Worm (Caenorhabditis elegans) whole organism, L4 larva: ENCODE measurements around the gene dac-1.

Experiments
- F37D6.2 ChIP-seq: sonication (generic microtip); optimal IDR thresholded peaks from 2 replicates; lab custom pipeline; 2016; ENCODE audit warnings: mild to moderate bottlenecking, missing genetic modification characterization, missing compliant biosample characterization
- R02D3.7 ChIP-seq: fragments of 150-350 bp; sonication (generic microtip); optimal IDR thresholded peaks from 3 replicates; lab custom pipeline; 2014; ENCODE audit warnings: missing biosample characterization, missing genetic modification characterization
- Y105C5A.15 ChIP-seq: fragments of 200-800 bp; sonication (Bioruptor generic); IDR thresholded peaks from 2 replicates; pipeline ENCODE4 v1.3.6; 2022; ENCODE audit warnings: missing genetic modification characterization, missing compliant biosample characterization
- Y75B8A.6 ChIP-seq: fragments of 200-800 bp; sonication (Bioruptor generic); IDR thresholded peaks from 2 replicates; pipeline ENCODE4 v1.3.6; 2022; ENCODE audit warnings: missing genetic modification reagents, missing genetic modification characterization, missing compliant biosample characterization
- ZK546.5 ChIP-seq, 2 experiments: sonication (generic microtip); optimal IDR thresholded peaks; 2 replicates each; lab custom pipeline; 2017; ENCODE audit warnings: missing biosample characterization in 2 of 2, missing genetic modification characterization in 2 of 2
- aha-1 ChIP-seq: fragments of 150-350 bp; peaks from one replicate; lab custom pipeline; 2014; ENCODE audit warnings: missing biosample characterization, missing genetic modification characterization
- aly-2 ChIP-seq: sonication (generic microtip); optimal IDR thresholded peaks from 2 replicates; lab custom pipeline; 2018; ENCODE audit warnings: missing biosample characterization, missing genetic modification characterization
- arid-1 ChIP-seq: fragments of 200-800 bp; sonication (Bioruptor generic); conservative IDR thresholded peaks from 2 replicates; pipeline ENCODE4 v1.3.6; 2022; ENCODE audit warnings: missing genetic modification reagents, missing genetic modification characterization, missing compliant biosample characterization
- ceh-20 ChIP-seq: fragments of 200-800 bp; sonication (Bioruptor generic); IDR thresholded peaks from 2 replicates; pipeline ENCODE4 v1.3.6; 2022; ENCODE audit warnings: missing genetic modification reagents, missing genetic modification characterization, missing compliant biosample characterization
- ceh-32 ChIP-seq: sonication (generic microtip); optimal IDR thresholded peaks from 2 replicates; lab custom pipeline; 2016; ENCODE audit warnings: mild to moderate bottlenecking, missing genetic modification characterization, missing compliant biosample characterization; ENCODE audit not compliant: poor library complexity
- ceh-62 ChIP-seq: sonication (generic microtip); optimal IDR thresholded peaks from 2 replicates; lab custom pipeline; 2017; ENCODE audit warnings: missing biosample characterization, missing genetic modification characterization
- ces-1 ChIP-seq: fragments of 150-350 bp; sonication (generic microtip); optimal IDR thresholded peaks from 4 replicates; lab custom pipeline; 2014; ENCODE audit warnings: missing biosample characterization, missing genetic modification reagents, missing genetic modification characterization
- cey-2 ChIP-seq: sonication (generic microtip); optimal IDR thresholded peaks from 3 replicates; lab custom pipeline; 2017; ENCODE audit warnings: missing genetic modification characterization, mild to moderate bottlenecking, missing compliant biosample characterization, antibody characterized with exemption, borderline replicate concordance; ENCODE audit not compliant: insufficient read depth
- ctbp-1 ChIP-seq: fragments of 200-800 bp; sonication (Bioruptor generic); IDR thresholded peaks from 2 replicates; pipeline ENCODE4 v1.3.6; 2022; ENCODE audit warnings: missing genetic modification reagents, missing genetic modification characterization, missing compliant biosample characterization
- dmd-8 ChIP-seq: fragments of 200-800 bp; sonication (Bioruptor generic); IDR thresholded peaks from 2 replicates; pipeline ENCODE4 v1.3.6; 2022; ENCODE audit warnings: missing genetic modification characterization, missing compliant biosample characterization
- dmd-9 ChIP-seq: fragments of 200-800 bp; sonication (Bioruptor generic); IDR thresholded peaks from 2 replicates; pipeline ENCODE4 v1.3.6; 2022; ENCODE audit warnings: missing genetic modification reagents, missing genetic modification characterization, missing compliant biosample characterization
- duxl-1 ChIP-seq: sonication (generic microtip); optimal IDR thresholded peaks from 2 replicates; lab custom pipeline; 2016; ENCODE audit warnings: mild to moderate bottlenecking, missing genetic modification characterization, moderate library complexity, missing compliant biosample characterization; ENCODE audit not compliant: poor library complexity
- egl-27 ChIP-seq: sonication (generic microtip); optimal IDR thresholded peaks from 3 replicates; lab custom pipeline; 2017; ENCODE audit warnings: missing biosample characterization, missing genetic modification reagents, missing genetic modification characterization
- fkh-10 ChIP-seq: fragments of 150-350 bp; optimal IDR thresholded peaks from 2 replicates; lab custom pipeline; 2014; ENCODE audit warnings: missing biosample characterization, missing genetic modification reagents, missing genetic modification characterization
- fos-1 ChIP-seq: fragments of 150-350 bp; optimal IDR thresholded peaks from 2 replicates; lab custom pipeline; 2014; ENCODE audit warnings: missing biosample characterization, missing genetic modification characterization
- gei-8 ChIP-seq: fragments of 200-800 bp; sonication (Bioruptor generic); optimal IDR thresholded peaks from 2 replicates; lab custom pipeline; 2018; ENCODE audit warnings: mild to moderate bottlenecking, missing genetic modification characterization, missing compliant biosample characterization
- hif-1 ChIP-seq, 2 experiments: sonication (generic microtip); optimal IDR thresholded peaks; 2 replicates each; lab custom pipeline; 2016 to 2017; ENCODE audit warnings: missing compliant biosample characterization in 2 of 2, missing genetic modification characterization in 2 of 2, missing genetic modification reagents in 2 of 2, missing genotype in 2 of 2, mild to moderate bottlenecking in 1 of 2
- hlh-30 ChIP-seq: sonication (generic microtip); optimal IDR thresholded peaks from 2 replicates; lab custom pipeline; 2017; ENCODE audit warnings: antibody characterized with exemption, mild to moderate bottlenecking, missing genetic modification characterization, missing compliant biosample characterization; ENCODE audit not compliant: insufficient read depth
- hmg-1.1 ChIP-seq: fragments of 200-800 bp; sonication (Bioruptor generic); IDR thresholded peaks from 2 replicates; pipeline ENCODE4 v1.3.6; 2022; ENCODE audit warnings: missing genetic modification reagents, missing genetic modification characterization, missing compliant biosample characterization
- lin-1 ChIP-seq: fragments of 200-800 bp; sonication (Bioruptor generic); IDR thresholded peaks from 2 replicates; pipeline ENCODE4 v1.3.6; 2022; ENCODE audit warnings: missing genetic modification reagents, missing genetic modification characterization, missing compliant biosample characterization
- lin-13 ChIP-seq: fragments of 150-350 bp; optimal IDR thresholded peaks from 2 replicates; lab custom pipeline; 2014; ENCODE audit warnings: missing biosample characterization, missing genetic modification reagents, missing genetic modification characterization
- lsy-2 ChIP-seq, 2 experiments: fragments of 150-350 bp in 1 of 2; sonication (generic microtip) in 1 of 2; optimal IDR thresholded peaks; 2 replicates each; lab custom pipeline; 2014 to 2017; ENCODE audit warnings: missing biosample characterization in 2 of 2, missing genetic modification characterization in 2 of 2
- madf-5 ChIP-seq, 2 experiments: fragments of 200-800 bp; sonication (Bioruptor generic); IDR thresholded peaks; 2 replicates each; pipeline ENCODE4 v1.3.6; 2022; ENCODE audit warnings: missing compliant biosample characterization in 2 of 2, missing genetic modification characterization in 2 of 2
- mdl-1 ChIP-seq, 2 experiments: fragments of 150-350 bp in 1 of 2; sonication (generic microtip) in 1 of 2; optimal IDR thresholded peaks; 2 replicates each; lab custom pipeline; 2014 to 2017; ENCODE audit warnings: missing biosample characterization in 2 of 2, missing genetic modification characterization in 2 of 2
- nhr-102 ChIP-seq: sonication (generic microtip); optimal IDR thresholded peaks from 2 replicates; lab custom pipeline; 2016; ENCODE audit warnings: mild to moderate bottlenecking, missing genetic modification characterization, moderate library complexity, missing compliant biosample characterization
- nhr-25 ChIP-seq: sonication (generic microtip); optimal IDR thresholded peaks from 2 replicates; lab custom pipeline; 2017; ENCODE audit warnings: missing genetic modification characterization, mild to moderate bottlenecking, missing compliant biosample characterization, antibody characterized with exemption, moderate library complexity, borderline replicate concordance; ENCODE audit not compliant: insufficient read depth
- nhr-48 ChIP-seq: sonication (generic microtip); optimal IDR thresholded peaks from 2 replicates; lab custom pipeline; 2016; ENCODE audit warnings: mild to moderate bottlenecking, missing genetic modification characterization, missing compliant biosample characterization
- nhr-77 ChIP-seq: fragments of 150-350 bp; optimal IDR thresholded peaks from 2 replicates; lab custom pipeline; 2014; ENCODE audit warnings: missing biosample characterization, missing genetic modification characterization
- pha-4 ChIP-seq, 2 experiments: fragments of 150-350 bp in 1 of 2; fragments of 200-800 bp in 1 of 2; sonication (Bioruptor generic) in 1 of 2; IDR thresholded peaks in 1 of 2; optimal IDR thresholded peaks in 1 of 2; 2 replicates each; pipeline versions ENCODE4 v1.3.6 to Lab custom; 2014 to 2022; ENCODE audit warnings: missing genetic modification characterization in 2 of 2, missing genetic modification reagents in 2 of 2, missing biosample characterization in 1 of 2, missing compliant biosample characterization in 1 of 2
- pqm-1 ChIP-seq: sonication (generic microtip); optimal IDR thresholded peaks from 2 replicates; lab custom pipeline; 2017; ENCODE audit warnings: missing biosample characterization, missing genetic modification characterization
- rbr-2 ChIP-seq: sonication (generic microtip); optimal IDR thresholded peaks from 2 replicates; lab custom pipeline; 2016; ENCODE audit warnings: missing genotype, missing genetic modification characterization, missing compliant biosample characterization
- saeg-2 ChIP-seq: fragments of 200-800 bp; sonication (Bioruptor generic); IDR thresholded peaks from 2 replicates; pipeline ENCODE4 v1.3.6; 2022; ENCODE audit warnings: missing genetic modification reagents, missing genetic modification characterization, missing compliant biosample characterization
- sdz-12 ChIP-seq: fragments of 200-800 bp; sonication (Bioruptor generic); optimal IDR thresholded peaks from 2 replicates; lab custom pipeline; 2018; ENCODE audit warnings: mild to moderate bottlenecking, missing genetic modification characterization, missing compliant biosample characterization
- spr-1 ChIP-seq: sonication (generic microtip); optimal IDR thresholded peaks from 2 replicates; lab custom pipeline; 2016; ENCODE audit warnings: mild to moderate bottlenecking, missing genetic modification characterization, missing compliant biosample characterization
- spr-3 ChIP-seq: fragments of 200-800 bp; sonication (Bioruptor generic); optimal IDR thresholded peaks from 2 replicates; lab custom pipeline; 2018; ENCODE audit warnings: mild to moderate bottlenecking, missing genetic modification characterization, missing compliant biosample characterization
- tag-97 ChIP-seq: fragments of 200-800 bp; sonication (Bioruptor generic); IDR thresholded peaks from 2 replicates; pipeline ENCODE4 v1.3.6; 2022; ENCODE audit warnings: missing genetic modification characterization, missing compliant biosample characterization
- zag-1 ChIP-seq: fragments of 150-350 bp; optimal IDR thresholded peaks from 2 replicates; lab custom pipeline; 2014; ENCODE audit warnings: missing biosample characterization, missing genetic modification characterization
- zfp-2 ChIP-seq: sonication (generic microtip); optimal IDR thresholded peaks from 2 replicates; lab custom pipeline; 2016; ENCODE audit warnings: mild to moderate bottlenecking, missing genetic modification characterization, missing compliant biosample characterization
- zip-11 ChIP-seq: fragments of 200-800 bp; sonication (Bioruptor generic); IDR thresholded peaks from 2 replicates; pipeline ENCODE4 v1.3.6; 2022; ENCODE audit warnings: missing genetic modification characterization, missing compliant biosample characterization

dac-1 gene

ce11 chrIII:783254-783753 lies 32.6 kb upstream of the dac-1 start, which contains the start of the genes dagl-2 and ppm-1.G (continued):
- peak; percentile 52 for TF ChIP-seq fkh-10 (GFP tag; lab: Kevin White, UChicago)
- peak; percentile 10 for TF ChIP-seq lin-13
- 0 out of 2 replicates have a peak, but pooled peaks have one; percentile 29 for TF ChIP-seq dmd-9 (GFP tag; lab: Robert Waterston, UW)
- no peak for TF ChIP-seq zip-11 (GFP tag; lab: Robert Waterston, UW)
- TF ChIP-seq aly-2 (tag; lab: Kevin White, UChicago), result no peak
- TF ChIP-seq, all 104 proteins: peak for 24

- TF ChIP-seq ces-1 (GFP tag; lab: Kevin White, UChicago) (no peak), aha-1 (tag; lab: Kevin White, UChicago) (peak; percentile 34), spr-1 (tag; lab: Kevin White, UChicago) (no peak)
Observed at ce11 chrIII:789604-790003, 26.3 kb upstream of the dac-1 start.

- TF ChIP-seq Y105C5A.15 (GFP tag; lab: Robert Waterston, UW), result no peak
- no peak for TF ChIP-seq zfp-2 (tag; lab: Kevin White, UChicago)
- no peak for TF ChIP-seq mdl-1 (tag; optimal IDR thresholded peaks at IDR 0.05; lab: Kevin White, UChicago)
- TF ChIP-seq lin-1 (GFP tag; lab: Robert Waterston, UW), result no peak
- TF ChIP-seq sdz-12, result no peak
- no peak for TF ChIP-seq cey-2
- TF ChIP-seq gei-8, result no peak
- no peak for TF ChIP-seq nhr-48 (tag; lab: Kevin White, UChicago)
- TF ChIP-seq R02D3.7 (tag; lab: Kevin White, UChicago), result no peak
- TF ChIP-seq lsy-2 (tag; optimal IDR thresholded peaks at IDR 0.05; lab: Kevin White, UChicago), result no peak
- no peak for TF ChIP-seq hlh-30 (tag; lab: Kevin White, UChicago)
- no peak for TF ChIP-seq ceh-20 (GFP tag; lab: Robert Waterston, UW)
- no peak for TF ChIP-seq nhr-77 (tag; lab: Kevin White, UChicago)
- no peak for TF ChIP-seq ZK546.5 (tag; optimal IDR thresholded peaks at IDR 0.05; lab: Kevin White, UChicago)
- no peak for TF ChIP-seq saeg-2
- TF ChIP-seq egl-27, result no peak
Observed at ce11 chrIII:790591-790990, 25.4 kb upstream of the dac-1 start.

- TF ChIP-seq fkh-10 (GFP tag; lab: Kevin White, UChicago) (peak; percentile 69), lin-13 (no peak), fos-1 (tag; lab: Kevin White, UChicago) (no peak), F37D6.2 (peak; percentile 38), dmd-8 (no peak), hif-1 (tag; optimal IDR thresholded peaks at IDR 0.05; lab: Kevin White, UChicago) (peak in 1 of 2 experiments; percentile 61), tag-97 (GFP tag; lab: Robert Waterston, UW) (no peak), spr-1 (tag; lab: Kevin White, UChicago) (peak; percentile 28), nhr-102 (tag; lab: Kevin White, UChicago) (peak; percentile 31), Y75B8A.6 (GFP tag; lab: Robert Waterston, UW) (no peak), hmg-1.1 (GFP tag; lab: Robert Waterston, UW) (peak; percentile 72), rbr-2 (tag; lab: Kevin White, UChicago) (peak; percentile 78), madf-5 (GFP tag; IDR thresholded peaks at IDR 0.05; lab: Robert Waterston, UW) (no peak), cey-2 (no peak), ceh-62 (tag; lab: Kevin White, UChicago) (no peak), ceh-32 (tag; lab: Kevin White, UChicago) (no peak), nhr-25 (no peak), pqm-1 (tag; lab: Kevin White, UChicago) (peak; percentile 25), mdl-1 (tag; optimal IDR thresholded peaks at IDR 0.05; lab: Kevin White, UChicago) (no peak), R02D3.7 (tag; lab: Kevin White, UChicago) (no peak), pha-4 (GFP tag; IDR thresholded peaks at IDR 0.05; lab: Robert Waterston, UW) (no peak), pha-4 (tag; optimal IDR thresholded peaks at IDR 0.05; lab: Kevin White, UChicago) (no peak), sdz-12 (no peak), duxl-1 (tag; lab: Kevin White, UChicago) (peak; percentile 42), spr-3 (GFP tag; lab: Kevin White, UChicago) (no peak), ctbp-1 (GFP tag; lab: Robert Waterston, UW) (no peak), zag-1 (tag; lab: Kevin White, UChicago) (no peak), arid-1 (0 out of 2 replicates have a peak, but pooled peaks have one; percentile 32)
Observed at ce11 chrIII:793595-793994, 22.4 kb upstream of the dac-1 start, which contains the start of gene snt-2. Gene snt-2 (minus strand): TSS chrIII:793733.
